Worm (Caenorhabditis elegans) whole organism, L3 larva: ENCODE measurements around the gene C08B6.2.

Experiments used
- tbx-2 ChIP-seq: sonication (generic microtip); optimal IDR thresholded peaks from 2 replicates; lab custom pipeline; 2016; ENCODE audit warnings: mild to moderate bottlenecking, missing genetic modification characterization, missing compliant biosample characterization
- ztf-11 ChIP-seq: fragments of 150-350 bp; optimal IDR thresholded peaks from 2 replicates; lab custom pipeline; 2014; ENCODE audit warnings: missing biosample characterization, missing genetic modification characterization

- TF ChIP-seq tbx-2 (tag; lab: Kevin White, UChicago) (no peak), ztf-11 (tag; lab: Kevin White, UChicago) (no peak)
Measured at ce11 chrV:10133277-10133676, 27.8 kb downstream of the C08B6.2 start.
